Fruit fly (Drosophila melanogaster) whole organism, prepupa: ENCODE measurements around the gene PAPLA1.

Experiments used
- Blimp-1 ChIP-seq: fragments of 200-800 bp; sonication (Bioruptor generic); optimal IDR thresholded peaks from 3 replicates; lab custom pipeline; 2017; ENCODE audit warnings: missing biosample characterization, missing genetic modification characterization, mild to moderate bottlenecking, moderate library complexity, missing genetic modification reagents
- CG4318 ChIP-seq: fragments of 200-800 bp; sonication (Bioruptor generic); optimal IDR thresholded peaks from 3 replicates; lab custom pipeline; 2017; ENCODE audit warnings: missing biosample characterization, mild to moderate bottlenecking, missing genetic modification characterization
- CG8119 ChIP-seq: fragments of 200-800 bp; sonication (Bioruptor generic); IDR thresholded peaks from 3 replicates; pipeline ENCODE4 v1.3.6; 2022; ENCODE audit warnings: missing biosample characterization, missing genetic modification characterization
- CG8319 ChIP-seq: fragments of 200-800 bp; sonication (Bioruptor generic); optimal IDR thresholded peaks from 3 replicates; lab custom pipeline; 2016; ENCODE audit warnings: missing biosample characterization, missing genetic modification characterization
- Hr39 ChIP-seq: fragments of 200-800 bp; sonication (Bioruptor generic); optimal IDR thresholded peaks from 2 replicates; lab custom pipeline; 2016; ENCODE audit warnings: missing biosample characterization, missing genetic modification characterization
- ss ChIP-seq, 2 experiments: fragments of 200-800 bp; sonication (Bioruptor generic); optimal IDR thresholded peaks; 2 replicates in 1 of 2; 3 replicates in 1 of 2; lab custom pipeline; 2017 to 2018; ENCODE audit warnings: mild to moderate bottlenecking in 2 of 2, missing biosample characterization in 2 of 2, missing genetic modification characterization in 2 of 2, moderate library complexity in 1 of 2

- TF ChIP-seq ss (GFP tag; optimal IDR thresholded peaks at IDR 0.05; lab: Kevin White, UChicago) (no peak), Hr39 (no peak), Blimp-1 (GFP tag; lab: Kevin White, UChicago) (no peak), CG8119 (GFP tag; lab: Robert Waterston, UW) (no peak), CG4318 (GFP tag; lab: Kevin White, UChicago) (no peak), CG8319 (GFP tag; lab: Kevin White, UChicago) (no peak)
Observed at dm6 chr2L:8104094-8104493, 55.3 kb downstream of the PAPLA1 start.
